Fruit fly (Drosophila melanogaster) whole organism, embryonic: ENCODE measurements around the gene salr.

Experiments used
- Blimp-1 ChIP-seq: fragments of 200-800 bp; sonication (Bioruptor generic); optimal IDR thresholded peaks from 3 replicates; lab custom pipeline; 2018; ENCODE audit warnings: missing biosample characterization, missing genetic modification characterization, mild to moderate bottlenecking, moderate library complexity, missing genetic modification reagents
- CG10209 ChIP-seq: fragments of 200-800 bp; sonication (Bioruptor generic); optimal IDR thresholded peaks from 3 replicates; lab custom pipeline; 2017; ENCODE audit warnings: missing biosample characterization, mild to moderate bottlenecking, missing genetic modification characterization, missing genetic modification reagents
- CG10959 ChIP-seq: fragments of 200-800 bp; sonication (Bioruptor generic); IDR thresholded peaks from 2 replicates; pipeline ENCODE4 v1.3.6; 2022; ENCODE audit warnings: missing biosample characterization, missing genetic modification characterization
- CG12391 ChIP-seq: fragments of 200-800 bp; sonication (Bioruptor generic); optimal IDR thresholded peaks from 3 replicates; lab custom pipeline; 2018; ENCODE audit warnings: missing biosample characterization, mild to moderate bottlenecking, missing genetic modification characterization, moderate library complexity
- CG14667 ChIP-seq: fragments of 200-800 bp; sonication (Bioruptor generic); IDR thresholded peaks from 2 replicates; pipeline ENCODE4 v1.3.6; 2022; ENCODE audit warnings: missing biosample characterization, missing genetic modification characterization
- CG16815 ChIP-seq: fragments of 200-800 bp; sonication (Bioruptor generic); optimal IDR thresholded peaks from 3 replicates; lab custom pipeline; 2017; ENCODE audit warnings: missing biosample characterization, mild to moderate bottlenecking, missing genetic modification characterization
- CG18262 ChIP-seq: fragments of 200-800 bp; optimal IDR thresholded peaks from 3 replicates; lab custom pipeline; 2019; ENCODE audit warnings: missing biosample characterization, mild to moderate bottlenecking, missing genetic modification characterization, moderate library complexity
- CG2120 ChIP-seq: fragments of 200-800 bp; sonication (Bioruptor generic); optimal IDR thresholded peaks from 3 replicates; lab custom pipeline; 2016; ENCODE audit warnings: missing biosample characterization, missing genetic modification characterization
- CG2712 ChIP-seq: fragments of 200-800 bp; optimal IDR thresholded peaks from 3 replicates; lab custom pipeline; 2019; ENCODE audit warnings: missing biosample characterization, mild to moderate bottlenecking, missing genetic modification characterization, moderate library complexity
- CG2875 ChIP-seq: fragments of 200-800 bp; sonication (Bioruptor generic); optimal IDR thresholded peaks from 2 replicates; lab custom pipeline; 2017; ENCODE audit warnings: missing biosample characterization, mild to moderate bottlenecking, missing genetic modification characterization, missing genetic modification reagents
- CG4404 ChIP-seq: fragments of 200-800 bp; sonication (Bioruptor generic); IDR thresholded peaks from 2 replicates; pipeline ENCODE4 v1.3.6; 2022; ENCODE audit warnings: missing biosample characterization, missing genetic modification characterization
- CG5953 ChIP-seq: fragments of 200-800 bp; sonication (Bioruptor generic); IDR thresholded peaks from 2 replicates; pipeline ENCODE4 v1.3.6; 2022; ENCODE audit warnings: missing biosample characterization, missing genetic modification characterization
- CG6175 ChIP-seq: fragments of 200-800 bp; sonication (Bioruptor generic); IDR thresholded peaks from 3 replicates; pipeline ENCODE4 v1.3.6; 2022; ENCODE audit warnings: missing biosample characterization, missing genetic modification characterization
- CG6689 ChIP-seq: fragments of 200-800 bp; sonication (Bioruptor generic); IDR thresholded peaks from 2 replicates; pipeline ENCODE4 v1.3.6; 2022; ENCODE audit warnings: missing biosample characterization, missing genetic modification characterization
- CG8765 ChIP-seq: fragments of 200-800 bp; sonication (Bioruptor generic); IDR thresholded peaks from 2 replicates; pipeline ENCODE4 v1.3.6; 2022; ENCODE audit warnings: missing biosample characterization, missing genetic modification characterization
- CG9437 ChIP-seq: fragments of 200-800 bp; sonication (Bioruptor generic); optimal IDR thresholded peaks from 2 replicates; lab custom pipeline; 2018; ENCODE audit warnings: missing biosample characterization, mild to moderate bottlenecking, missing genetic modification characterization
- CG9797 ChIP-seq: fragments of 200-800 bp; sonication (Bioruptor generic); optimal IDR thresholded peaks from 3 replicates; lab custom pipeline; 2018; ENCODE audit warnings: missing biosample characterization, mild to moderate bottlenecking, missing genetic modification characterization
- CkIIα-i1 ChIP-seq: fragments of 200-800 bp; sonication (Bioruptor generic); IDR thresholded peaks from 2 replicates; pipeline ENCODE4 v1.3.6; 2022; ENCODE audit warnings: missing biosample characterization, missing genetic modification characterization
- D19A ChIP-seq: fragments of 200-800 bp; optimal IDR thresholded peaks from 3 replicates; lab custom pipeline; 2019; ENCODE audit warnings: missing biosample characterization, mild to moderate bottlenecking, missing genetic modification characterization, moderate library complexity
- Drgx ChIP-seq: fragments of 200-800 bp; sonication (Bioruptor generic); IDR thresholded peaks from 2 replicates; pipeline ENCODE4 v1.3.6; 2022; ENCODE audit warnings: missing biosample characterization, missing genetic modification characterization
- E2f1 ChIP-seq: fragments of 200-800 bp; sonication (Bioruptor generic); IDR thresholded peaks from 2 replicates; pipeline ENCODE4 v1.3.6; 2022; ENCODE audit warnings: missing biosample characterization, missing genetic modification characterization
- H2.0 ChIP-seq: fragments of 200-800 bp; sonication (Bioruptor generic); IDR thresholded peaks from 2 replicates; pipeline ENCODE4 v1.3.6; 2022; ENCODE audit warnings: missing biosample characterization, missing genetic modification characterization
- HLH3B ChIP-seq: fragments of 200-800 bp; sonication (Bioruptor generic); IDR thresholded peaks from 2 replicates; pipeline ENCODE4 v1.3.6; 2022; ENCODE audit warnings: missing biosample characterization, missing genetic modification characterization
- HLHmδ ChIP-seq: fragments of 200-800 bp; sonication (Bioruptor generic); optimal IDR thresholded peaks from 2 replicates; lab custom pipeline; 2018; ENCODE audit warnings: missing biosample characterization, mild to moderate bottlenecking, missing genetic modification characterization, moderate library complexity
- Mrtf ChIP-seq: fragments of 200-800 bp; sonication (Bioruptor generic); IDR thresholded peaks from 3 replicates; pipeline ENCODE4 v1.3.6; 2022; ENCODE audit warnings: missing biosample characterization, missing genetic modification characterization
- Ptx1 ChIP-seq: fragments of 200-800 bp; sonication (Bioruptor generic); IDR thresholded peaks from 2 replicates; pipeline ENCODE4 v1.3.6; 2022; ENCODE audit warnings: missing biosample characterization, missing genetic modification characterization
- ara ChIP-seq: fragments of 200-800 bp; sonication (Bioruptor generic); IDR thresholded peaks from 2 replicates; pipeline ENCODE4 v1.3.6; 2022; ENCODE audit warnings: missing biosample characterization, missing genetic modification characterization
- az2 ChIP-seq: fragments of 200-800 bp; sonication (Bioruptor generic); optimal IDR thresholded peaks from 3 replicates; lab custom pipeline; 2016; ENCODE audit warnings: missing biosample characterization, missing genetic modification characterization
- chm ChIP-seq: fragments of 200-800 bp; sonication (Bioruptor generic); IDR thresholded peaks from 2 replicates; pipeline ENCODE4 v1.3.6; 2022; ENCODE audit warnings: missing biosample characterization, missing genetic modification characterization
- crc ChIP-seq: fragments of 200-800 bp; sonication (Bioruptor generic); optimal IDR thresholded peaks from 2 replicates; lab custom pipeline; 2016; ENCODE audit warnings: missing biosample characterization, missing genetic modification characterization
- dmrt11E ChIP-seq: fragments of 200-800 bp; sonication (Bioruptor generic); optimal IDR thresholded peaks from 3 replicates; lab custom pipeline; 2018; ENCODE audit warnings: missing biosample characterization, mild to moderate bottlenecking, missing genetic modification characterization, moderate library complexity
- esg ChIP-seq: fragments of 200-800 bp; sonication (Bioruptor generic); conservative IDR thresholded peaks from 2 replicates; pipeline ENCODE4 v1.3.6; 2022; ENCODE audit warnings: missing biosample characterization, missing genetic modification characterization
- gcm ChIP-seq: fragments of 200-800 bp; sonication (Bioruptor generic); optimal IDR thresholded peaks from 2 replicates; lab custom pipeline; 2019; ENCODE audit warnings: missing biosample characterization, mild to moderate bottlenecking, missing genetic modification characterization, moderate library complexity
- gem ChIP-seq: fragments of 200-800 bp; sonication (Bioruptor generic); optimal IDR thresholded peaks from 2 replicates; lab custom pipeline; 2019; ENCODE audit warnings: missing biosample characterization, mild to moderate bottlenecking, missing genetic modification characterization, moderate library complexity
- lmd ChIP-seq: fragments of 200-800 bp; sonication (Bioruptor generic); IDR thresholded peaks from 2 replicates; pipeline ENCODE4 v1.3.6; 2022; ENCODE audit warnings: missing biosample characterization, missing genetic modification characterization
- mirr ChIP-seq: fragments of 200-800 bp; sonication (Bioruptor generic); optimal IDR thresholded peaks from 3 replicates; lab custom pipeline; 2018; ENCODE audit warnings: missing biosample characterization, mild to moderate bottlenecking, missing genetic modification characterization
- otp ChIP-seq: fragments of 200-800 bp; sonication (Bioruptor generic); IDR thresholded peaks from 3 replicates; pipeline ENCODE4, ENCODE4 v1.3.6; 2022; ENCODE audit warnings: missing biosample characterization, missing genetic modification characterization
- phol ChIP-seq: fragments of 200-800 bp; sonication (Bioruptor generic); optimal IDR thresholded peaks from 3 replicates; lab custom pipeline; 2018; ENCODE audit warnings: missing biosample characterization, mild to moderate bottlenecking, missing genetic modification characterization, moderate library complexity
- ranshi ChIP-seq: fragments of 200-800 bp; sonication (Bioruptor generic); IDR thresholded peaks from 2 replicates; pipeline ENCODE4 v1.3.6; 2022; ENCODE audit warnings: missing biosample characterization, missing genetic modification characterization
- rib ChIP-seq: fragments of 200-800 bp; sonication (Bioruptor generic); IDR thresholded peaks from 2 replicates; pipeline ENCODE4 v1.3.6; 2022; ENCODE audit warnings: missing biosample characterization, missing genetic modification characterization
- row ChIP-seq: fragments of 200-800 bp; sonication (Bioruptor generic); IDR thresholded peaks from 3 replicates; pipeline ENCODE4 v1.3.6; 2022; ENCODE audit warnings: missing biosample characterization, missing genetic modification characterization
- sc ChIP-seq, 3 experiments: fragments of >200 bp in 2 of 3; fragments of 200-800 bp in 1 of 3; sonication (Bioruptor generic) in 1 of 3; optimal IDR thresholded peaks; 2 replicates in 2 of 3; 3 replicates in 1 of 3; lab custom pipeline; 2017; ENCODE audit warnings: mild to moderate bottlenecking in 1 of 3, missing biosample characterization in 1 of 3, missing genetic modification characterization in 1 of 3, missing genetic modification reagents in 1 of 3
- sd ChIP-seq: fragments of 200-800 bp; sonication (Bioruptor generic); optimal IDR thresholded peaks from 3 replicates; lab custom pipeline; 2018; ENCODE audit warnings: missing biosample characterization, mild to moderate bottlenecking, missing genetic modification characterization, moderate library complexity
- sens ChIP-seq: fragments of 200-800 bp; sonication (Bioruptor generic); peaks from one replicate; lab custom pipeline; 2016; ENCODE audit warnings: missing biosample characterization, missing genetic modification characterization
- sug ChIP-seq: fragments of 200-800 bp; optimal IDR thresholded peaks from 2 replicates; lab custom pipeline; 2019; ENCODE audit warnings: missing biosample characterization, mild to moderate bottlenecking, missing genetic modification characterization, moderate library complexity
- tio ChIP-seq: fragments of 200-800 bp; sonication (Bioruptor generic); optimal IDR thresholded peaks from 2 replicates; lab custom pipeline; 2017; ENCODE audit warnings: missing biosample characterization, missing genetic modification characterization, inconsistent platforms
- unpg ChIP-seq: fragments of 200-800 bp; sonication (Bioruptor generic); optimal IDR thresholded peaks from 3 replicates; lab custom pipeline; 2018; ENCODE audit warnings: missing biosample characterization, mild to moderate bottlenecking, missing genetic modification characterization, moderate library complexity
- vvl ChIP-seq: fragments of 200-800 bp; sonication (Bioruptor generic); IDR thresholded peaks from 2 replicates; pipeline ENCODE4 v1.3.6; 2022; ENCODE audit warnings: missing biosample characterization, missing genetic modification characterization
- wor ChIP-seq: fragments of 200-800 bp; sonication (Bioruptor generic); IDR thresholded peaks from 2 replicates; pipeline ENCODE4 v1.3.6; 2022; ENCODE audit warnings: missing biosample characterization, missing genetic modification characterization
- zfh1 ChIP-seq: fragments of 200-800 bp; sonication (Bioruptor generic); IDR thresholded peaks from 3 replicates; pipeline ENCODE4 v1.3.6; 2022; ENCODE audit warnings: missing biosample characterization, missing genetic modification characterization

The salr gene

DNA sequence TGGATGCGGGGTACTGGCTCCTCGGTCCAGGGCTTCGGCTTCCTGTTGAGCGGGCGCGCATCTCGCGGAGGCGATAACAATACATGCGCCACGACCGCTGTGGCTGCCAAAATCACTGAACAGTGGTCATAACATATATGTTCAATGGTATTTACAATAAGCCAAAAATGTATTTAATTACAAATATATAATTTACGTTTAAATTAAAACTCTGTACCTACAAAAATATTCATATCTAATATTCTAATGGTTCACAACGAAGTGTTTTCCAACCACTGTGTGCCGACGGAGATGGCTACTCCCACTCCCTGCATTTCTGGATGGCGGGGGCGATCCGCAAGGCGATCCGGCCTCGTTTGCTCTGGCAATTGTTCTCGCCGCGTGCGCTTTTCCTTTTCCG, 26.1 kb downstream of the salr start (continued):
- TF ChIP-seq phol (tag; lab: Kevin White, UChicago) (peak; percentile 4), gem (tag; lab: Kevin White, UChicago) (peak; percentile 43), CG9437 (GFP tag; lab: Kevin White, UChicago) (no peak), CG9797 (GFP tag; lab: Kevin White, UChicago) (no peak), dmrt11E (peak; percentile 43), Drgx (GFP tag; lab: Robert Waterston, UW) (peak; percentile 40), CG16815 (GFP tag; lab: Kevin White, UChicago) (peak; percentile 18), wor (0 out of 2 replicates have a peak, but pooled peaks have one; percentile 15), CG14667 (GFP tag; lab: Robert Waterston, UW) (peak; percentile 17; the same call in 1 of the 2 replicates), esg (GFP tag; lab: Robert Waterston, UW) (peak; percentile 33; the same call in 1 of the 2 replicates), HLH3B (GFP tag; lab: Robert Waterston, UW) (0 out of 2 replicates have a peak, but pooled peaks have one; percentile 5), CG4404 (peak; percentile 61), row (peak; percentile 39; the same call in 2 of the 3 replicates), Ptx1 (GFP tag; lab: Robert Waterston, UW) (peak; percentile 41; the same call in 1 of the 2 replicates), HLHmδ (no peak), rib (GFP tag; lab: Robert Waterston, UW) (no peak), Blimp-1 (GFP tag; lab: Kevin White, UChicago) (peak; percentile 10), vvl (GFP tag; lab: Robert Waterston, UW) (peak; percentile 12; the same call in 1 of the 2 replicates), CG6175 (GFP tag; lab: Robert Waterston, UW) (no peak), CG6689 (GFP tag; lab: Robert Waterston, UW) (peak; percentile 45; the same call in 1 of the 2 replicates), E2f1 (GFP tag; lab: Robert Waterston, UW) (peak; percentile 26; the same call in 1 of the 2 replicates), CG2120 (GFP tag; lab: Kevin White, UChicago) (no peak), sc (optimal IDR thresholded peaks at IDR 0.05; lab: Kevin White, UChicago) (no peak), sc (GFP tag; optimal IDR thresholded peaks at IDR 0.05; lab: Kevin White, UChicago) (no peak), lmd (peak; percentile 42; the same call in 1 of the 2 replicates), CG2875 (GFP tag; lab: Kevin White, UChicago) (peak; percentile 4), CG2712 (tag; lab: Kevin White, UChicago) (peak; percentile 21), CG5953 (GFP tag; lab: Robert Waterston, UW) (peak; percentile 39; the same call in 1 of the 2 replicates), CG10959 (GFP tag; lab: Robert Waterston, UW) (peak; percentile 45), mirr (GFP tag; lab: Kevin White, UChicago) (no peak), tio (GFP tag; lab: Kevin White, UChicago) (no peak), gcm (GFP tag; lab: Kevin White, UChicago) (no peak), CG10209 (no peak), CkIIα-i1 (GFP tag; lab: Robert Waterston, UW) (no peak), CG18262 (tag; lab: Kevin White, UChicago) (peak; percentile 2), ara (GFP tag; lab: Robert Waterston, UW) (peak; percentile 74), chm (GFP tag; lab: Robert Waterston, UW) (peak; percentile 55; the same call in 1 of the 2 replicates), sug (tag; lab: Kevin White, UChicago) (no peak), az2 (GFP tag; lab: Kevin White, UChicago) (peak; percentile 7), Mrtf (GFP tag; lab: Robert Waterston, UW) (no peak), zfh1 (GFP tag; lab: Robert Waterston, UW) (peak; percentile 40; the same call in 1 of the 3 replicates), CG8765 (GFP tag; lab: Robert Waterston, UW) (peak; percentile 63; the same call in 1 of the 2 replicates), D19A (tag; lab: Kevin White, UChicago) (no peak), otp (peak; percentile 45; the same call in 1 of the 3 replicates), crc (GFP tag; lab: Kevin White, UChicago) (no peak), CG12391 (tag; lab: Kevin White, UChicago) (peak; percentile 28), sd (no peak), sens (GFP tag; lab: Kevin White, UChicago) (peak; percentile 34), ranshi (GFP tag; lab: Robert Waterston, UW) (peak; percentile 38; the same call in 1 of the 2 replicates), H2.0 (GFP tag; lab: Robert Waterston, UW) (peak; percentile 27; the same call in 1 of the 2 replicates), unpg (GFP tag; lab: Kevin White, UChicago) (no peak)
